Worm (Caenorhabditis elegans): ENCODE data around the gene ZK381.2.

- TF ChIP-seq hmg-4 (GFP tag; optimal IDR thresholded peaks at IDR 0.05) (no peak), ama-1 (optimal IDR thresholded peaks at IDR 0.05) (no peak), tra-4 (tag; optimal IDR thresholded peaks at IDR 0.05) (no peak), F13C5.2 (tag; optimal IDR thresholded peaks at IDR 0.05) (no peak), tbx-11 (GFP tag; IDR thresholded peaks at IDR 0.05) (no peak), flt-1 (GFP tag; IDR thresholded peaks at IDR 0.05) (no peak), scrt-1 (GFP tag; IDR thresholded peaks at IDR 0.05) (no peak), sea-1 (GFP tag; conservative IDR thresholded peaks at IDR 0.05) (no peak), aly-1 (tag; optimal IDR thresholded peaks at IDR 0.05) (no peak), pes-1 (GFP tag; IDR thresholded peaks at IDR 0.05) (no peak), hmbx-1 (tag; optimal IDR thresholded peaks at IDR 0.05) (no peak), B0310.2 (tag; optimal IDR thresholded peaks at IDR 0.05) (no peak), ceh-13 (GFP tag; optimal IDR thresholded peaks at IDR 0.05) (no peak), ets-7 (tag; optimal IDR thresholded peaks at IDR 0.05) (no peak)
These were observed 7.1 kb downstream of the ZK381.2 start, which contains the start of gene nhr-249 for ce11 chrIV:6972427-6972826.

All from whole organism, early embryonic.